Worm (Caenorhabditis elegans) whole organism, L4 larva: Measurements from ENCODE around the gene hrg-1.

ENCODE experiments used
- F10B5.3 ChIP-seq: sonication (generic microtip); optimal IDR thresholded peaks from 2 replicates; lab custom pipeline; 2016; ENCODE audit warnings: mild to moderate bottlenecking, missing genetic modification characterization, missing compliant biosample characterization
- F49E8.2 ChIP-seq: sonication (generic microtip); optimal IDR thresholded peaks from 2 replicates; lab custom pipeline; 2016; ENCODE audit warnings: missing compliant biosample characterization, mild to moderate bottlenecking, missing genetic modification characterization, borderline replicate concordance
- ZK337.2 ChIP-seq: fragments of 200-800 bp; sonication (Bioruptor generic); IDR thresholded peaks from 2 replicates; pipeline ENCODE4 v1.3.6; 2022; ENCODE audit warnings: missing genetic modification reagents, missing genetic modification characterization, missing compliant biosample characterization
- aha-1 ChIP-seq: fragments of 150-350 bp; peaks from one replicate; lab custom pipeline; 2014; ENCODE audit warnings: missing biosample characterization, missing genetic modification characterization
- ceh-20 ChIP-seq: fragments of 200-800 bp; sonication (Bioruptor generic); IDR thresholded peaks from 2 replicates; pipeline ENCODE4 v1.3.6; 2022; ENCODE audit warnings: missing genetic modification reagents, missing genetic modification characterization, missing compliant biosample characterization
- ceh-82 ChIP-seq: sonication (generic microtip); optimal IDR thresholded peaks from 2 replicates; lab custom pipeline; 2017; ENCODE audit warnings: missing biosample characterization, missing genetic modification characterization
- daf-16 ChIP-seq, 3 experiments: sonication (generic microtip); optimal IDR thresholded peaks; 2 replicates each; lab custom pipeline; 2016 to 2017; ENCODE audit warnings: missing genetic modification characterization in 3 of 3, missing genetic modification reagents in 3 of 3, mild to moderate bottlenecking in 2 of 3, missing compliant biosample characterization in 2 of 3, missing biosample characterization in 1 of 3, moderate library complexity in 1 of 3
- daf-19 ChIP-seq: fragments of 200-800 bp; sonication (Bioruptor generic); conservative IDR thresholded peaks from 2 replicates; pipeline ENCODE4 v1.3.6; 2022; ENCODE audit warnings: missing genetic modification characterization, missing compliant biosample characterization
- egl-27 ChIP-seq: sonication (generic microtip); optimal IDR thresholded peaks from 3 replicates; lab custom pipeline; 2017; ENCODE audit warnings: missing biosample characterization, missing genetic modification reagents, missing genetic modification characterization
- fos-1 ChIP-seq: fragments of 150-350 bp; optimal IDR thresholded peaks from 2 replicates; lab custom pipeline; 2014; ENCODE audit warnings: missing biosample characterization, missing genetic modification characterization
- hif-1 ChIP-seq, 2 experiments: sonication (generic microtip); optimal IDR thresholded peaks; 2 replicates each; lab custom pipeline; 2016 to 2017; ENCODE audit warnings: missing compliant biosample characterization in 2 of 2, missing genetic modification characterization in 2 of 2, missing genetic modification reagents in 2 of 2, missing genotype in 2 of 2, mild to moderate bottlenecking in 1 of 2
- hlh-11 ChIP-seq: fragments of 200-800 bp; sonication (Bioruptor generic); optimal IDR thresholded peaks from 2 replicates; lab custom pipeline; 2018; ENCODE audit warnings: mild to moderate bottlenecking, missing genetic modification characterization, missing compliant biosample characterization
- hlh-30 ChIP-seq: sonication (generic microtip); optimal IDR thresholded peaks from 2 replicates; lab custom pipeline; 2017; ENCODE audit warnings: antibody characterized with exemption, mild to moderate bottlenecking, missing genetic modification characterization, missing compliant biosample characterization; ENCODE audit not compliant: insufficient read depth
- jun-1 ChIP-seq: fragments of 150-350 bp; optimal IDR thresholded peaks from 2 replicates; lab custom pipeline; 2014; ENCODE audit warnings: missing biosample characterization, missing genetic modification reagents, missing genetic modification characterization
- lin-29 ChIP-seq: fragments of 200-800 bp; sonication (Bioruptor generic); IDR thresholded peaks from 2 replicates; pipeline ENCODE4 v1.3.6; 2022; ENCODE audit warnings: missing genetic modification reagents, missing genetic modification characterization, missing compliant biosample characterization
- lir-3 ChIP-seq: sonication (generic microtip); optimal IDR thresholded peaks from 2 replicates; lab custom pipeline; 2016; ENCODE audit warnings: mild to moderate bottlenecking, missing genetic modification characterization, missing compliant biosample characterization
- mdt-29 ChIP-seq: fragments of 200-800 bp; sonication (Bioruptor generic); IDR thresholded peaks from 2 replicates; pipeline ENCODE4 v1.3.6; 2022; ENCODE audit warnings: missing genetic modification reagents, missing genetic modification characterization, missing compliant biosample characterization
- nhr-10 ChIP-seq: fragments of 150-350 bp; optimal IDR thresholded peaks from 2 replicates; lab custom pipeline; 2014; ENCODE audit warnings: missing biosample characterization, missing genetic modification characterization
- nhr-11 ChIP-seq: fragments of 150-350 bp; optimal IDR thresholded peaks from 2 replicates; lab custom pipeline; 2014; ENCODE audit warnings: missing biosample characterization, missing genetic modification characterization
- nhr-6 ChIP-seq: fragments of 150-350 bp; optimal IDR thresholded peaks from 2 replicates; lab custom pipeline; 2014; ENCODE audit warnings: missing biosample characterization, missing genetic modification characterization
- pha-4 ChIP-seq, 2 experiments: fragments of 150-350 bp in 1 of 2; fragments of 200-800 bp in 1 of 2; sonication (Bioruptor generic) in 1 of 2; IDR thresholded peaks in 1 of 2; optimal IDR thresholded peaks in 1 of 2; 2 replicates each; pipeline versions ENCODE4 v1.3.6 to Lab custom; 2014 to 2022; ENCODE audit warnings: missing genetic modification characterization in 2 of 2, missing genetic modification reagents in 2 of 2, missing biosample characterization in 1 of 2, missing compliant biosample characterization in 1 of 2
- php-3 ChIP-seq: fragments of 200-800 bp; sonication (Bioruptor generic); IDR thresholded peaks from 2 replicates; pipeline ENCODE4 v1.3.6; 2022; ENCODE audit warnings: missing genetic modification reagents, missing genetic modification characterization, missing compliant biosample characterization
- rbr-2 ChIP-seq: sonication (generic microtip); optimal IDR thresholded peaks from 2 replicates; lab custom pipeline; 2016; ENCODE audit warnings: missing genotype, missing genetic modification characterization, missing compliant biosample characterization
- set-16 ChIP-seq: fragments of 200-800 bp; sonication (Bioruptor generic); IDR thresholded peaks from 2 replicates; pipeline ENCODE4 v1.3.6; 2022; ENCODE audit warnings: missing genetic modification reagents, missing genetic modification characterization, missing compliant biosample characterization
- skn-1 ChIP-seq: fragments of 150-350 bp; optimal IDR thresholded peaks from 2 replicates; lab custom pipeline; 2014; ENCODE audit warnings: missing biosample characterization, missing genetic modification characterization
- spr-3 ChIP-seq: fragments of 200-800 bp; sonication (Bioruptor generic); optimal IDR thresholded peaks from 2 replicates; lab custom pipeline; 2018; ENCODE audit warnings: mild to moderate bottlenecking, missing genetic modification characterization, missing compliant biosample characterization
- unc-62 ChIP-seq, 3 experiments: fragments of 150-350 bp in 1 of 3; sonication (generic microtip); optimal IDR thresholded peaks in 2 of 3; peaks in 1 of 3; 1 replicate in 1 of 3; 2 replicates in 2 of 3; lab custom pipeline; 2014 to 2017; ENCODE audit warnings: missing biosample characterization in 3 of 3, missing genetic modification characterization in 3 of 3, missing genetic modification reagents in 3 of 3, missing genotype in 1 of 3
- zip-2 ChIP-seq: fragments of 150-350 bp; optimal IDR thresholded peaks from 2 replicates; lab custom pipeline; 2014; ENCODE audit warnings: missing biosample characterization, missing genetic modification characterization
- ztf-11 ChIP-seq: fragments of 150-350 bp; optimal IDR thresholded peaks from 2 replicates; lab custom pipeline; 2014; ENCODE audit warnings: missing biosample characterization, missing genetic modification characterization
- ztf-7 ChIP-seq: fragments of 150-350 bp; optimal IDR thresholded peaks from 2 replicates; lab custom pipeline; 2014; ENCODE audit warnings: missing biosample characterization, missing genetic modification characterization

The hrg-1 gene

ce11 chrX:3990495-3990894 lies 25.5 kb downstream of the hrg-1 start:
- TF ChIP-seq aha-1 (tag; lab: Kevin White, UChicago): peak; percentile 12
- no peak for TF ChIP-seq fos-1 (tag; lab: Kevin White, UChicago)
- no peak for TF ChIP-seq set-16 (GFP tag; lab: Robert Waterston, UW)
- no peak for TF ChIP-seq egl-27
- TF ChIP-seq nhr-11 (tag; lab: Kevin White, UChicago): peak; percentile 23
- no peak for TF ChIP-seq pha-4 (GFP tag; IDR thresholded peaks at IDR 0.05; lab: Robert Waterston, UW)
- TF ChIP-seq pha-4 (tag; optimal IDR thresholded peaks at IDR 0.05; lab: Kevin White, UChicago): peak; percentile 3
- TF ChIP-seq hlh-30: peak; percentile 53

- TF ChIP-seq daf-16 (GFP tag; optimal IDR thresholded peaks at IDR 0.05; lab: Kevin White, UChicago) (no peak), daf-16 (tag; optimal IDR thresholded peaks at IDR 0.05; lab: Kevin White, UChicago) (no peak), ZK337.2 (GFP tag; lab: Robert Waterston, UW) (no peak), ceh-82 (tag; lab: Kevin White, UChicago) (no peak), nhr-11 (tag; lab: Kevin White, UChicago) (no peak), ztf-7 (tag; lab: Kevin White, UChicago) (no peak), skn-1 (tag; lab: Kevin White, UChicago) (no peak), ceh-20 (GFP tag; lab: Robert Waterston, UW) (no peak), nhr-6 (tag; lab: Kevin White, UChicago) (no peak), php-3 (no peak), zip-2 (tag; lab: Kevin White, UChicago) (no peak), set-16 (GFP tag; lab: Robert Waterston, UW) (no peak), spr-3 (GFP tag; lab: Kevin White, UChicago) (no peak), ztf-11 (no peak), jun-1 (tag; lab: Kevin White, UChicago) (no peak), lin-29 (no peak)
Observed at ce11 chrX:3988575-3988974, 27.4 kb downstream of the hrg-1 start.

- no peak for TF ChIP-seq daf-19 (GFP tag; lab: Robert Waterston, UW)
- TF ChIP-seq nhr-6 (tag; lab: Kevin White, UChicago): peak; percentile 51
Observed at ce11 chrX:3982370-3982769, 33.7 kb downstream of the hrg-1 start.

ce11 chrX:3979146-3979545 lies 36.9 kb downstream of the hrg-1 start:
- TF ChIP-seq F49E8.2 (no peak), hif-1 (tag; optimal IDR thresholded peaks at IDR 0.05; lab: Kevin White, UChicago) (no peak), aha-1 (tag; lab: Kevin White, UChicago) (peak; percentile 56), unc-62 (GFP tag; optimal IDR thresholded peaks at IDR 0.05 in 1 of 2; lab: Kevin White, UChicago) (peak in 1 of 2 experiments; percentile 53), unc-62 (tag; optimal IDR thresholded peaks at IDR 0.05; lab: Kevin White, UChicago) (no peak)

ce11 chrX:3977271-3977670 lies 38.8 kb downstream of the hrg-1 start:
- no peak for TF ChIP-seq mdt-29
- TF ChIP-seq hlh-11: no peak
- TF ChIP-seq rbr-2 (tag; lab: Kevin White, UChicago): no peak
- no peak for TF ChIP-seq lir-3
- TF ChIP-seq fos-1 (tag; lab: Kevin White, UChicago): no peak
- no peak for TF ChIP-seq pha-4 (GFP tag; IDR thresholded peaks at IDR 0.05; lab: Robert Waterston, UW)
- TF ChIP-seq pha-4 (tag; optimal IDR thresholded peaks at IDR 0.05; lab: Kevin White, UChicago): no peak
- TF ChIP-seq F10B5.3: no peak
- no peak for TF ChIP-seq nhr-10 (tag; lab: Kevin White, UChicago)

ce11 chrX:3976755-3977154 lies 39.3 kb downstream of the hrg-1 start:
- no peak for TF ChIP-seq skn-1 (tag; lab: Kevin White, UChicago)
- peak; percentile 20 for TF ChIP-seq aha-1 (tag; lab: Kevin White, UChicago)
- peak in 1 of 2 experiments; percentile 11 for TF ChIP-seq unc-62 (GFP tag; optimal IDR thresholded peaks at IDR 0.05 in 1 of 2; lab: Kevin White, UChicago)
- no peak for TF ChIP-seq unc-62 (tag; optimal IDR thresholded peaks at IDR 0.05; lab: Kevin White, UChicago)
